Worm (Caenorhabditis elegans) whole organism, L1 larva: ENCODE measurements around the gene F44E2.7.

Experiments used
- C04F5.9 ChIP-seq: sonication (generic microtip); optimal IDR thresholded peaks from 2 replicates; lab custom pipeline; 2016; ENCODE audit warnings: missing genetic modification characterization, missing compliant biosample characterization
- C16A3.4 ChIP-seq: fragments of 150-350 bp; optimal IDR thresholded peaks from 2 replicates; lab custom pipeline; 2014; ENCODE audit warnings: missing biosample characterization, missing genetic modification characterization
- C34B4.2 ChIP-seq: sonication (generic microtip); optimal IDR thresholded peaks from 2 replicates; lab custom pipeline; 2017; ENCODE audit warnings: mild to moderate bottlenecking, missing genetic modification characterization, missing compliant biosample characterization
- aha-1 ChIP-seq: fragments of 150-350 bp; optimal IDR thresholded peaks from 2 replicates; lab custom pipeline; 2014; ENCODE audit warnings: missing biosample characterization, missing genetic modification characterization
- alr-1 ChIP-seq: fragments of 200-800 bp; sonication (Bioruptor generic); optimal IDR thresholded peaks from 2 replicates; lab custom pipeline; 2018; ENCODE audit warnings: borderline replicate concordance, mild to moderate bottlenecking, missing genetic modification characterization, missing compliant biosample characterization
- aly-2 ChIP-seq: fragments of 150-350 bp; optimal IDR thresholded peaks from 2 replicates; lab custom pipeline; 2014; ENCODE audit warnings: missing biosample characterization, missing genetic modification characterization
- blmp-1 ChIP-seq: fragments of 150-350 bp; optimal IDR thresholded peaks from 2 replicates; lab custom pipeline; 2014; ENCODE audit warnings: missing biosample characterization, missing genetic modification characterization
- ceh-63 ChIP-seq: fragments of 200-800 bp; sonication (Bioruptor generic); optimal IDR thresholded peaks from 2 replicates; lab custom pipeline; 2018; ENCODE audit warnings: mild to moderate bottlenecking, missing genetic modification characterization, missing compliant biosample characterization
- ceh-82 ChIP-seq, 3 experiments: fragments of 150-350 bp in 1 of 3; sonication (generic microtip) in 2 of 3; optimal IDR thresholded peaks; 2 replicates each; lab custom pipeline; 2014 to 2017; ENCODE audit warnings: missing biosample characterization in 3 of 3, missing genetic modification characterization in 3 of 3
- ceh-88 ChIP-seq: fragments of 200-800 bp; sonication (Bioruptor generic); IDR thresholded peaks from 2 replicates; pipeline ENCODE4 v1.3.6; 2022; ENCODE audit warnings: missing genetic modification characterization, missing compliant biosample characterization
- ces-1 ChIP-seq: fragments of 150-350 bp; optimal IDR thresholded peaks from 2 replicates; lab custom pipeline; 2014; ENCODE audit warnings: missing biosample characterization, missing genetic modification reagents, missing genetic modification characterization
- dsc-1 ChIP-seq: sonication (generic microtip); optimal IDR thresholded peaks from 2 replicates; lab custom pipeline; 2016; ENCODE audit warnings: mild to moderate bottlenecking, missing genetic modification characterization, missing compliant biosample characterization
- efl-1 ChIP-seq, 4 experiments: fragments of 150-350 bp; optimal IDR thresholded peaks in 3 of 4; peaks in 1 of 4; 1 replicate in 1 of 4; 2 replicates in 3 of 4; lab custom pipeline; 2014; ENCODE audit warnings: missing biosample characterization in 2 of 4, missing genetic modification characterization in 2 of 4, missing genetic modification reagents in 2 of 4
- egl-27 ChIP-seq, 2 experiments: fragments of 150-350 bp in 1 of 2; sonication (generic microtip); optimal IDR thresholded peaks; 3 replicates each; lab custom pipeline; 2017 to 2018; ENCODE audit warnings: missing biosample characterization in 2 of 2, missing genetic modification characterization in 2 of 2, missing genetic modification reagents in 2 of 2
- elt-2 ChIP-seq: sonication (generic microtip); optimal IDR thresholded peaks from 2 replicates; lab custom pipeline; 2016; ENCODE audit warnings: missing genetic modification characterization, mild to moderate bottlenecking, inconsistent platforms, missing compliant biosample characterization, missing genetic modification reagents
- ets-5 ChIP-seq: fragments of 200-800 bp; sonication (Bioruptor generic); IDR thresholded peaks from 2 replicates; pipeline ENCODE4 v1.3.6; 2022; ENCODE audit warnings: missing genetic modification characterization, missing compliant biosample characterization
- fkh-4 ChIP-seq: sonication (generic microtip); optimal IDR thresholded peaks from 2 replicates; lab custom pipeline; 2016; ENCODE audit warnings: missing compliant biosample characterization, missing genetic modification characterization, borderline replicate concordance
- grh-1 ChIP-seq: fragments of 200-800 bp; sonication (Bioruptor generic); IDR thresholded peaks from 2 replicates; pipeline ENCODE4 v1.3.6; 2022; ENCODE audit warnings: missing genetic modification reagents, missing genetic modification characterization, missing compliant biosample characterization
- hlh-17 ChIP-seq: fragments of 200-800 bp; sonication (Bioruptor generic); optimal IDR thresholded peaks from 2 replicates; lab custom pipeline; 2018; ENCODE audit warnings: missing genetic modification characterization, mild to moderate bottlenecking, missing compliant biosample characterization, moderate library complexity, borderline replicate concordance
- hlh-4 ChIP-seq: sonication (generic microtip); optimal IDR thresholded peaks from 2 replicates; lab custom pipeline; 2016; ENCODE audit warnings: mild to moderate bottlenecking, missing genetic modification characterization, missing compliant biosample characterization
- irx-1 ChIP-seq: sonication (generic microtip); optimal IDR thresholded peaks from 2 replicates; lab custom pipeline; 2016; ENCODE audit warnings: missing genetic modification characterization, missing compliant biosample characterization
- jun-1 ChIP-seq: fragments of 150-350 bp; optimal IDR thresholded peaks from 2 replicates; lab custom pipeline; 2014; ENCODE audit warnings: missing biosample characterization, missing genetic modification reagents, missing genetic modification characterization
- lin-13 ChIP-seq: fragments of 150-350 bp; optimal IDR thresholded peaks from 2 replicates; lab custom pipeline; 2014; ENCODE audit warnings: missing biosample characterization, missing genetic modification reagents, missing genetic modification characterization
- lin-39 ChIP-seq: fragments of 150-350 bp; optimal IDR thresholded peaks from 2 replicates; lab custom pipeline; 2014; ENCODE audit warnings: missing biosample characterization, missing genetic modification reagents, missing genetic modification characterization
- lsy-2 ChIP-seq, 2 experiments: fragments of 150-350 bp; optimal IDR thresholded peaks; 2 replicates each; lab custom pipeline; 2014; ENCODE audit warnings: missing biosample characterization in 2 of 2, missing genetic modification characterization in 2 of 2
- mab-9 ChIP-seq: fragments of 200-800 bp; sonication (Bioruptor generic); IDR thresholded peaks from 2 replicates; pipeline ENCODE4 v1.3.6; 2022; ENCODE audit warnings: missing genetic modification reagents, missing genetic modification characterization, missing compliant biosample characterization
- mdl-1 ChIP-seq, 2 experiments: fragments of 150-350 bp; optimal IDR thresholded peaks; 2 replicates each; lab custom pipeline; 2014 to 2017; ENCODE audit warnings: missing biosample characterization in 2 of 2, missing genetic modification characterization in 2 of 2, inconsistent platforms in 1 of 2
- mep-1 ChIP-seq: fragments of 150-350 bp; optimal IDR thresholded peaks from 2 replicates; lab custom pipeline; 2014; ENCODE audit warnings: missing biosample characterization, missing genetic modification characterization
- nhr-11 ChIP-seq: fragments of 150-350 bp; optimal IDR thresholded peaks from 2 replicates; lab custom pipeline; 2014; ENCODE audit warnings: missing biosample characterization, missing genetic modification characterization
- nhr-12 ChIP-seq: sonication (generic microtip); optimal IDR thresholded peaks from 2 replicates; lab custom pipeline; 2017; ENCODE audit warnings: missing biosample characterization, missing genetic modification characterization
- nhr-19 ChIP-seq: fragments of 200-800 bp; sonication (Bioruptor generic); conservative IDR thresholded peaks from 2 replicates; pipeline ENCODE4 v1.3.6; 2022; ENCODE audit warnings: missing genetic modification characterization, missing compliant biosample characterization
- nhr-237 ChIP-seq: fragments of 150-350 bp; optimal IDR thresholded peaks from 2 replicates; lab custom pipeline; 2014; ENCODE audit warnings: missing biosample characterization, missing genetic modification characterization
- nhr-71 ChIP-seq: sonication (generic microtip); optimal IDR thresholded peaks from 2 replicates; lab custom pipeline; 2016; ENCODE audit warnings: mild to moderate bottlenecking, missing genetic modification characterization, moderate library complexity, missing compliant biosample characterization
- nhr-84 ChIP-seq: sonication (generic microtip); optimal IDR thresholded peaks from 2 replicates; lab custom pipeline; 2017; ENCODE audit warnings: missing biosample characterization, missing genetic modification characterization
- pag-3 ChIP-seq: sonication (generic microtip); optimal IDR thresholded peaks from 2 replicates; lab custom pipeline; 2017; ENCODE audit warnings: missing genetic modification characterization, mild to moderate bottlenecking, missing compliant biosample characterization, antibody characterized with exemption, borderline replicate concordance; ENCODE audit not compliant: insufficient read depth
- skn-1 ChIP-seq: fragments of 150-350 bp; optimal IDR thresholded peaks from 2 replicates; lab custom pipeline; 2014; ENCODE audit warnings: missing biosample characterization, missing genetic modification characterization
- snu-23 ChIP-seq: sonication (generic microtip); optimal IDR thresholded peaks from 2 replicates; lab custom pipeline; 2016; ENCODE audit warnings: missing genetic modification characterization, missing compliant biosample characterization
- sox-4 ChIP-seq: sonication (generic microtip); optimal IDR thresholded peaks from 2 replicates; lab custom pipeline; 2016; ENCODE audit warnings: missing genetic modification characterization, missing compliant biosample characterization
- sptf-1 ChIP-seq: fragments of 150-350 bp; optimal IDR thresholded peaks from 2 replicates; lab custom pipeline; 2014; ENCODE audit warnings: missing biosample characterization, missing genetic modification characterization
- unc-130 ChIP-seq: fragments of 150-350 bp; optimal IDR thresholded peaks from 2 replicates; lab custom pipeline; 2017; ENCODE audit warnings: missing biosample characterization, missing genetic modification characterization, inconsistent platforms
- unc-62 ChIP-seq: fragments of 150-350 bp; optimal IDR thresholded peaks from 2 replicates; lab custom pipeline; 2014; ENCODE audit warnings: missing biosample characterization, missing genetic modification reagents, missing genetic modification characterization
- unc-98 ChIP-seq: fragments of 200-800 bp; sonication (Bioruptor generic); IDR thresholded peaks from 2 replicates; pipeline ENCODE4 v1.3.6; 2022; ENCODE audit warnings: missing genetic modification characterization, missing compliant biosample characterization
- vab-15 ChIP-seq: sonication (generic microtip); optimal IDR thresholded peaks from 2 replicates; lab custom pipeline; 2017; ENCODE audit warnings: missing genotype, mild to moderate bottlenecking, missing genetic modification characterization, missing compliant biosample characterization
- xbp-1 ChIP-seq: sonication (generic microtip); optimal IDR thresholded peaks from 2 replicates; lab custom pipeline; 2016; ENCODE audit warnings: missing genetic modification characterization, missing compliant biosample characterization
- zag-1 ChIP-seq: fragments of 150-350 bp; optimal IDR thresholded peaks from 2 replicates; lab custom pipeline; 2014; ENCODE audit warnings: missing biosample characterization, missing genetic modification characterization
- zip-4 ChIP-seq: fragments of 200-800 bp; sonication (Bioruptor generic); optimal IDR thresholded peaks from 2 replicates; lab custom pipeline; 2018; ENCODE audit warnings: mild to moderate bottlenecking, missing genetic modification characterization, moderate library complexity, missing compliant biosample characterization
- ztf-4 ChIP-seq: fragments of 150-350 bp; optimal IDR thresholded peaks from 2 replicates; lab custom pipeline; 2014; ENCODE audit warnings: missing biosample characterization, missing genetic modification characterization

F44E2.7 gene

DNA sequence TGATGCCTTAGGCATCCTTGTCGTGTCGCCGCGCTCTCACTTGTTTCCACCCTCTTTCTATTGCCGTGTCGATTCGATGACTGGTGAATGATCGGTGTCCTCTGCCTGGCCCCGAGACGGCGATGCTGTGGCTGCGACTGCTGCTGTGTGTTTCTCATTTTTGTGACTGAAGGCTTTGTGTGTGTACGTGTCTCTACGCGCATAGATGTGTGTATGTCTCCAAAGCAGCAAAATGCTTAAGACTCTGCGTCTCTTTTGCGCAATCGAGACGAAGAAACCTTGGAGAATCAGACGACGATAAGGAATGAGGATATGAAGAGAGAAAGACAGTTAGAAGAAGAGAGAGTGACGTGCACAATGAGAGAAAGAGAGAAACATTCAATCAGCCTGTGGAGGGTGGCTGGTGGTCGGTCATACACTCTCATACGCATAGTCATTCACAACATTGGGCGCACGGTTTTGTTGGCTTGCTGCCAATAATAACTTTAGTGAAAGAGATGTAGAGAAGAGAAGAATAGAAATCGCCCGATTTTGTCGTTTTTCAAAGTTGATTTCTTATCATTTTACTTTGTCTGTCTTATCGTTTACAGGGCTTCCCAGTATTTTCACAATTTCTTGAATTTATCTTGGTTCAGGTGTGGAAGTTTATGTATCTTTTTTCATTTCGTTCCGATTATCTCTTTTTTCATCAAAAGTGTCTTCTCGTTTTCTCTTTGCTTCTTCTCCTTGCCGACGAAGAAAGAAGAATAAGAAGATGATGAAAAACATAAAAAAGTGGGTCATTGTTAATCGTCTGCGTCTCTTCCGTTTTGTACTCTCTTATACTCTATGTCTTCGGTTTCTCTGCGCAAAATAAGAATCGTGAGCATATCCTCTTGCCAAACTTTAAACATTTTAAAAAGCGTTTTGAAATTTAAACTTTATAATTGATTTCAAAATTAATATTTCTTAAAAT lies 46.1 kb downstream of the F44E2.7 start (continued):
- peak; percentile 81 for TF ChIP-seq nhr-237 (tag; lab: Kevin White, UChicago)
- peak; percentile 53; the same call in 1 of the 2 replicates for TF ChIP-seq unc-98 (GFP tag; lab: Robert Waterston, UW)
- TF ChIP-seq ces-1 (GFP tag; lab: Kevin White, UChicago) = no peak
- peak; percentile 71 for TF ChIP-seq zip-4 (GFP tag; lab: Kevin White, UChicago)
- peak; percentile 85 for TF ChIP-seq blmp-1 (tag; lab: Kevin White, UChicago)
- TF ChIP-seq mab-9 (GFP tag; lab: Robert Waterston, UW) = peak; percentile 51
- TF ChIP-seq jun-1 (tag; lab: Kevin White, UChicago) = peak; percentile 97
- peak; percentile 56 for TF ChIP-seq sox-4 (tag; lab: Kevin White, UChicago)
- peak; percentile 69 to 96 (median 96) for TF ChIP-seq ceh-82 (tag; optimal IDR thresholded peaks at IDR 0.05; lab: Kevin White, UChicago)
- peak; percentile 80 for TF ChIP-seq fkh-4 (tag; lab: Kevin White, UChicago)
- no peak for TF ChIP-seq alr-1 (tag; lab: Kevin White, UChicago)
- peak; percentile 77 for TF ChIP-seq unc-130 (tag; lab: Kevin White, UChicago)
- peak; percentile 92 for TF ChIP-seq nhr-19 (GFP tag; lab: Robert Waterston, UW)
- no peak for TF ChIP-seq ets-5 (GFP tag; lab: Robert Waterston, UW)
- TF ChIP-seq elt-2 (tag; lab: Kevin White, UChicago) = peak; percentile 90
- no peak for TF ChIP-seq hlh-17 (GFP tag; lab: Kevin White, UChicago)
- peak; percentile 96 for TF ChIP-seq ztf-4 (tag; lab: Kevin White, UChicago)
- TF ChIP-seq snu-23 (GFP tag; lab: Kevin White, UChicago) = peak; percentile 96
- peak; percentile 98 for TF ChIP-seq mep-1 (tag; lab: Kevin White, UChicago)
- TF ChIP-seq skn-1 (tag; lab: Kevin White, UChicago) = peak; percentile 91
- no peak for TF ChIP-seq sptf-1 (tag; lab: Kevin White, UChicago)
- TF ChIP-seq zag-1 (tag; lab: Kevin White, UChicago) = peak; percentile 98
- peak; percentile 93 to 96 for TF ChIP-seq lsy-2 (tag; optimal IDR thresholded peaks at IDR 0.05; lab: Kevin White, UChicago)
- TF ChIP-seq C04F5.9 = peak; percentile 65
- peak; percentile 47 for TF ChIP-seq nhr-12 (tag; lab: Kevin White, UChicago)
- TF ChIP-seq ceh-63 = no peak
- TF ChIP-seq unc-62 (GFP tag; lab: Kevin White, UChicago) = peak; percentile 22
- TF ChIP-seq ceh-88 (GFP tag; lab: Robert Waterston, UW) = peak; percentile 90
- TF ChIP-seq pag-3 (tag; lab: Kevin White, UChicago) = no peak
- peak; percentile 73 to 96 for TF ChIP-seq mdl-1 (tag; optimal IDR thresholded peaks at IDR 0.05; lab: Kevin White, UChicago)
- TF ChIP-seq C34B4.2 (tag; lab: Kevin White, UChicago) = no peak
- peak; percentile 86 for TF ChIP-seq vab-15 (tag; lab: Kevin White, UChicago)
- TF ChIP-seq hlh-4 = no peak
- peak; percentile 95 for TF ChIP-seq nhr-11 (tag; lab: Kevin White, UChicago)

ce11 chrIII:8801352-8801863 lies 46.9 kb downstream of the F44E2.7 start:
- TF ChIP-seq skn-1 (tag; lab: Kevin White, UChicago) (peak; percentile 18), dsc-1 (tag; lab: Kevin White, UChicago) (no peak), vab-15 (tag; lab: Kevin White, UChicago) (no peak), unc-130 (tag; lab: Kevin White, UChicago) (peak; percentile 49), nhr-11 (tag; lab: Kevin White, UChicago) (no peak), lin-39 (no peak), nhr-71 (tag; lab: Kevin White, UChicago) (no peak), aly-2 (tag; lab: Kevin White, UChicago) (no peak), lin-13 (GFP tag; lab: Kevin White, UChicago) (peak; percentile 23), irx-1 (tag; lab: Kevin White, UChicago) (no peak), unc-98 (GFP tag; lab: Robert Waterston, UW) (no peak), grh-1 (GFP tag; lab: Robert Waterston, UW) (peak; percentile 40; the same call in 1 of the 2 replicates), hlh-17 (GFP tag; lab: Kevin White, UChicago) (no peak), blmp-1 (tag; lab: Kevin White, UChicago) (peak; percentile 74), xbp-1 (no peak), efl-1 (optimal IDR thresholded peaks at IDR 0.05; lab: Kevin White, UChicago) (no peak), efl-1 (GFP tag; optimal IDR thresholded peaks at IDR 0.05 in 1 of 2; lab: Kevin White, UChicago) (no peak), egl-27 (tag; optimal IDR thresholded peaks at IDR 0.05; lab: Kevin White, UChicago) (no peak), C16A3.4 (tag; lab: Kevin White, UChicago) (peak; percentile 0), aha-1 (tag; lab: Kevin White, UChicago) (no peak), nhr-84 (tag; lab: Kevin White, UChicago) (no peak)
